Fruit fly (Drosophila melanogaster): ENCODE results near the gene cpx.

dm6 chr3R:4268339-4268738 is 11.7 kb upstream of the cpx start:
- TF ChIP-seq CG8478 (optimal IDR thresholded peaks at IDR 0.05) (no peak), CTCF (optimal IDR thresholded peaks at IDR 0.05) (no peak)
